Fruit fly (Drosophila melanogaster): Measurements from ENCODE around the gene Raf.

Raf gene

dm6 chrX:2318369-2318768 is 23.1 kb downstream of the Raf start:
- peak; percentile 36 for TF ChIP-seq OdsH (GFP tag; optimal IDR thresholded peaks at IDR 0.05)
- no peak for TF ChIP-seq Jra (GFP tag; optimal IDR thresholded peaks at IDR 0.05)
- peak; percentile 29 for TF ChIP-seq psq (GFP tag; optimal IDR thresholded peaks at IDR 0.05)
- peak; percentile 41 for TF ChIP-seq Hnf4 (GFP tag; optimal IDR thresholded peaks at IDR 0.05)
- TF ChIP-seq brk (GFP tag; optimal IDR thresholded peaks at IDR 0.05): no peak
- no peak for TF ChIP-seq Vsx2 (GFP tag; optimal IDR thresholded peaks at IDR 0.05; ENCODE audit: partially characterized antibody)
- TF ChIP-seq dmrt93B (GFP tag; optimal IDR thresholded peaks at IDR 0.05): peak; percentile 52
- TF ChIP-seq Myc (optimal IDR thresholded peaks at IDR 0.05): no peak
- no peak for TF ChIP-seq Mio (GFP tag; optimal IDR thresholded peaks at IDR 0.05)
- peak; percentile 65 for TF ChIP-seq HLH106 (tag; optimal IDR thresholded peaks at IDR 0.05)
- TF ChIP-seq foxo (GFP tag; optimal IDR thresholded peaks at IDR 0.05): peak in 1 of 2 experiments; percentile 81
- TF ChIP-seq Rel (GFP tag; optimal IDR thresholded peaks at IDR 0.05): no peak
- TF ChIP-seq Rel (tag; optimal IDR thresholded peaks at IDR 0.05): no peak
- no peak for TF ChIP-seq usp (GFP tag; optimal IDR thresholded peaks at IDR 0.05)
- no peak for TF ChIP-seq GATAd (GFP tag; optimal IDR thresholded peaks at IDR 0.05)
- TF ChIP-seq rgr (GFP tag; optimal IDR thresholded peaks at IDR 0.05): peak; percentile 54
- peak; percentile 79 for TF ChIP-seq fru (GFP tag; optimal IDR thresholded peaks at IDR 0.05)
- no peak for TF ChIP-seq dsf (GFP tag; optimal IDR thresholded peaks at IDR 0.05; ENCODE audit: borderline replicate concordance)
- peak; percentile 68 for TF ChIP-seq ey (GFP tag; optimal IDR thresholded peaks at IDR 0.05)
- TF ChIP-seq Sp1 (GFP tag; optimal IDR thresholded peaks at IDR 0.05): peak; percentile 26
- TF ChIP-seq Dif (GFP tag; optimal IDR thresholded peaks at IDR 0.05; ENCODE audit: partially characterized antibody): no peak
- no peak for TF ChIP-seq Abd-B (GFP tag; optimal IDR thresholded peaks at IDR 0.05)
- peak; percentile 63 for TF ChIP-seq br (GFP tag; optimal IDR thresholded peaks at IDR 0.05)
- TF ChIP-seq h (GFP tag; optimal IDR thresholded peaks at IDR 0.05): peak; percentile 57
- peak; percentile 58 for TF ChIP-seq woc (GFP tag; optimal IDR thresholded peaks at IDR 0.05)
- TF ChIP-seq CG9705 (GFP tag; optimal IDR thresholded peaks at IDR 0.05): no peak

dm6 chrX:2319783-2320182 is 24.5 kb downstream of the Raf start:
- TF ChIP-seq dmrt93B (GFP tag; optimal IDR thresholded peaks at IDR 0.05): no peak
- no peak for TF ChIP-seq psq (GFP tag; optimal IDR thresholded peaks at IDR 0.05)
- TF ChIP-seq dl (GFP tag; optimal IDR thresholded peaks at IDR 0.05; ENCODE audit: insufficient read depth in 1 of 2, partially characterized antibody in 2 of 2): no peak
- TF ChIP-seq foxo (GFP tag; optimal IDR thresholded peaks at IDR 0.05): no peak
- no peak for TF ChIP-seq Jra (GFP tag; optimal IDR thresholded peaks at IDR 0.05)
- no peak for TF ChIP-seq h (GFP tag; optimal IDR thresholded peaks at IDR 0.05)

- TF ChIP-seq lola (GFP tag; optimal IDR thresholded peaks at IDR 0.05) (no peak), Jra (GFP tag; optimal IDR thresholded peaks at IDR 0.05) (no peak), Abd-B (GFP tag; optimal IDR thresholded peaks at IDR 0.05) (no peak), dl (GFP tag; optimal IDR thresholded peaks at IDR 0.05; ENCODE audit: insufficient read depth in 1 of 2, partially characterized antibody in 2 of 2) (no peak), br (GFP tag; optimal IDR thresholded peaks at IDR 0.05) (no peak), dmrt93B (GFP tag; optimal IDR thresholded peaks at IDR 0.05) (no peak), tai (GFP tag; optimal IDR thresholded peaks at IDR 0.05) (no peak), Dif (GFP tag; optimal IDR thresholded peaks at IDR 0.05; ENCODE audit: partially characterized antibody) (no peak), GATAd (GFP tag; optimal IDR thresholded peaks at IDR 0.05) (no peak), psq (GFP tag; optimal IDR thresholded peaks at IDR 0.05) (no peak), jim (GFP tag; optimal IDR thresholded peaks at IDR 0.05) (no peak), Hr83 (GFP tag; optimal IDR thresholded peaks at IDR 0.05; ENCODE audit: poor library complexity, severe bottlenecking) (no peak), Vsx2 (GFP tag; optimal IDR thresholded peaks at IDR 0.05; ENCODE audit: partially characterized antibody) (no peak), Sp1 (GFP tag; optimal IDR thresholded peaks at IDR 0.05) (no peak), Hnf4 (GFP tag; optimal IDR thresholded peaks at IDR 0.05) (no peak), OdsH (GFP tag; optimal IDR thresholded peaks at IDR 0.05) (no peak)
These were observed 25.6 kb downstream of the Raf start for dm6 chrX:2320892-2321291.

dm6 chrX:2321900-2322555 is 26.8 kb downstream of the Raf start:
- peak; percentile 95 for TF ChIP-seq Sp1 (GFP tag; optimal IDR thresholded peaks at IDR 0.05)
- TF ChIP-seq CG32264 (GFP tag; optimal IDR thresholded peaks at IDR 0.05): peak; percentile 88
- no peak for TF ChIP-seq Myc (optimal IDR thresholded peaks at IDR 0.05)
- peak; percentile 77 for TF ChIP-seq jim (GFP tag; optimal IDR thresholded peaks at IDR 0.05)
- TF ChIP-seq br (GFP tag; optimal IDR thresholded peaks at IDR 0.05): peak; percentile 96
- peak; percentile 95 for TF ChIP-seq fru (GFP tag; optimal IDR thresholded peaks at IDR 0.05)
- peak; percentile 98 for TF ChIP-seq Hnf4 (GFP tag; optimal IDR thresholded peaks at IDR 0.05)
- peak; percentile 77 to 95 for TF ChIP-seq foxo (GFP tag; optimal IDR thresholded peaks at IDR 0.05)
- peak; percentile 97 for TF ChIP-seq woc (GFP tag; optimal IDR thresholded peaks at IDR 0.05)
- TF ChIP-seq sage (GFP tag; optimal IDR thresholded peaks at IDR 0.05): peak; percentile 93
- peak; percentile 93 for TF ChIP-seq psq (GFP tag; optimal IDR thresholded peaks at IDR 0.05)
- TF ChIP-seq Abd-B (GFP tag; optimal IDR thresholded peaks at IDR 0.05): no peak
- no peak for TF ChIP-seq lola (GFP tag; optimal IDR thresholded peaks at IDR 0.05)
- no peak for TF ChIP-seq N (GFP tag; optimal IDR thresholded peaks at IDR 0.05)
- peak; percentile 29 for TF ChIP-seq sv (GFP tag; optimal IDR thresholded peaks at IDR 0.05)
- TF ChIP-seq Hr78 (GFP tag; optimal IDR thresholded peaks at IDR 0.05): no peak
- TF ChIP-seq h (GFP tag; optimal IDR thresholded peaks at IDR 0.05): peak; percentile 96
- peak; percentile 80 for TF ChIP-seq Mio (GFP tag; optimal IDR thresholded peaks at IDR 0.05)
- no peak for TF ChIP-seq Dfd (GFP tag; optimal IDR thresholded peaks at IDR 0.05)
- TF ChIP-seq CG9705 (GFP tag; optimal IDR thresholded peaks at IDR 0.05): peak; percentile 83
- peak; percentile 97 for TF ChIP-seq tai (GFP tag; optimal IDR thresholded peaks at IDR 0.05)
- peak; percentile 88 for TF ChIP-seq brk (GFP tag; optimal IDR thresholded peaks at IDR 0.05)
- peak; percentile 95 for TF ChIP-seq rgr (GFP tag; optimal IDR thresholded peaks at IDR 0.05)
- peak; percentile 93 for TF ChIP-seq OdsH (GFP tag; optimal IDR thresholded peaks at IDR 0.05)
- peak; percentile 92 for TF ChIP-seq Jra (GFP tag; optimal IDR thresholded peaks at IDR 0.05)
- TF ChIP-seq GATAd (GFP tag; optimal IDR thresholded peaks at IDR 0.05): peak; percentile 84
- no peak for TF ChIP-seq CrebA (GFP tag; optimal IDR thresholded peaks at IDR 0.05; ENCODE audit: borderline replicate concordance)
- TF ChIP-seq Vsx2 (GFP tag; optimal IDR thresholded peaks at IDR 0.05; ENCODE audit: partially characterized antibody): no peak
- TF ChIP-seq dsf (GFP tag; optimal IDR thresholded peaks at IDR 0.05; ENCODE audit: borderline replicate concordance): peak; percentile 85

All from whole organism, wandering third instar larva.